Worm (Caenorhabditis elegans) whole organism, L2 larva: ENCODE results near the gene drl-1.

Experiments used
- C34F6.9 ChIP-seq: fragments of 150-350 bp; optimal IDR thresholded peaks from 2 replicates; lab custom pipeline; 2014; ENCODE audit warnings: missing biosample characterization, missing genetic modification characterization
- ZK546.5 ChIP-seq: sonication (generic microtip); optimal IDR thresholded peaks from 2 replicates; lab custom pipeline; 2017; ENCODE audit warnings: missing biosample characterization, missing genetic modification characterization
- aly-2 ChIP-seq: fragments of 150-350 bp; optimal IDR thresholded peaks from 2 replicates; lab custom pipeline; 2014; ENCODE audit warnings: missing biosample characterization, missing genetic modification characterization
- ama-1 ChIP-seq: fragments of 150-350 bp; optimal IDR thresholded peaks from 2 replicates; lab custom pipeline; 2018; ENCODE audit warnings: inconsistent platforms
- ceh-16 ChIP-seq: fragments of 150-350 bp; optimal IDR thresholded peaks from 2 replicates; lab custom pipeline; 2014; ENCODE audit warnings: missing biosample characterization, missing genetic modification characterization
- ceh-82 ChIP-seq: fragments of 150-350 bp; optimal IDR thresholded peaks from 2 replicates; lab custom pipeline; 2014; ENCODE audit warnings: missing biosample characterization, missing genetic modification characterization
- dmd-4 ChIP-seq: sonication (generic microtip); optimal IDR thresholded peaks from 2 replicates; lab custom pipeline; 2017; ENCODE audit warnings: missing biosample characterization, missing genetic modification characterization
- egl-27 ChIP-seq: sonication (generic microtip); optimal IDR thresholded peaks from 3 replicates; lab custom pipeline; 2017; ENCODE audit warnings: missing biosample characterization, missing genetic modification reagents, missing genetic modification characterization
- elt-1 ChIP-seq: fragments of 150-350 bp; optimal IDR thresholded peaks from 2 replicates; lab custom pipeline; 2014; ENCODE audit warnings: missing biosample characterization, missing genetic modification characterization
- elt-3 ChIP-seq: sonication (generic microtip); optimal IDR thresholded peaks from 2 replicates; lab custom pipeline; 2017; ENCODE audit warnings: missing biosample characterization, missing genetic modification characterization
- fos-1 ChIP-seq: fragments of 150-350 bp; optimal IDR thresholded peaks from 2 replicates; lab custom pipeline; 2014; ENCODE audit warnings: missing biosample characterization, missing genetic modification characterization
- gmeb-1 ChIP-seq: fragments of 150-350 bp; optimal IDR thresholded peaks from 2 replicates; lab custom pipeline; 2014; ENCODE audit warnings: missing biosample characterization, missing genetic modification characterization
- lin-11 ChIP-seq: fragments of 150-350 bp; sonication (generic microtip); optimal IDR thresholded peaks from 2 replicates; lab custom pipeline; 2014; ENCODE audit warnings: missing biosample characterization, missing genetic modification characterization, inconsistent platforms, mixed read lengths
- lin-13 ChIP-seq: fragments of 150-350 bp; optimal IDR thresholded peaks from 2 replicates; lab custom pipeline; 2014; ENCODE audit warnings: missing biosample characterization, missing genetic modification reagents, missing genetic modification characterization
- lin-39 ChIP-seq: fragments of 150-350 bp; optimal IDR thresholded peaks from 2 replicates; lab custom pipeline; 2014; ENCODE audit warnings: missing biosample characterization, missing genetic modification reagents, missing genetic modification characterization
- lsy-2 ChIP-seq, 2 experiments: fragments of 150-350 bp in 1 of 2; sonication (generic microtip) in 1 of 2; optimal IDR thresholded peaks; 2 replicates each; lab custom pipeline; 2014 to 2017; ENCODE audit warnings: missing biosample characterization in 2 of 2, missing genetic modification characterization in 2 of 2
- mab-5 ChIP-seq: fragments of 150-350 bp; optimal IDR thresholded peaks from 2 replicates; lab custom pipeline; 2014; ENCODE audit warnings: missing biosample characterization, missing genetic modification characterization
- mbf-1 ChIP-seq: sonication (generic microtip); optimal IDR thresholded peaks from 2 replicates; lab custom pipeline; 2017; ENCODE audit warnings: missing biosample characterization, missing genetic modification characterization
- nhr-10 ChIP-seq: sonication (generic microtip); optimal IDR thresholded peaks from 2 replicates; lab custom pipeline; 2017; ENCODE audit warnings: missing biosample characterization, missing genetic modification characterization
- nhr-12 ChIP-seq: fragments of 150-350 bp; optimal IDR thresholded peaks from 2 replicates; lab custom pipeline; 2014; ENCODE audit warnings: missing biosample characterization, missing genetic modification characterization
- nhr-129 ChIP-seq: fragments of 150-350 bp; optimal IDR thresholded peaks from 2 replicates; lab custom pipeline; 2014; ENCODE audit warnings: missing biosample characterization, missing genetic modification characterization
- nhr-21 ChIP-seq: fragments of 150-350 bp; optimal IDR thresholded peaks from 2 replicates; lab custom pipeline; 2014; ENCODE audit warnings: missing biosample characterization, missing genetic modification characterization
- nhr-23 ChIP-seq: fragments of 150-350 bp; optimal IDR thresholded peaks from 2 replicates; lab custom pipeline; 2014; ENCODE audit warnings: missing biosample characterization, missing genetic modification reagents, missing genetic modification characterization
- nhr-237 ChIP-seq: fragments of 150-350 bp; optimal IDR thresholded peaks from 2 replicates; lab custom pipeline; 2014; ENCODE audit warnings: missing biosample characterization, missing genetic modification characterization
- nhr-6 ChIP-seq: fragments of 150-350 bp; optimal IDR thresholded peaks from 2 replicates; lab custom pipeline; 2014; ENCODE audit warnings: missing biosample characterization, missing genetic modification characterization
- peb-1 ChIP-seq: fragments of 150-350 bp; optimal IDR thresholded peaks from 2 replicates; lab custom pipeline; 2014; ENCODE audit warnings: missing biosample characterization, missing genetic modification characterization
- skn-1 ChIP-seq: sonication (generic microtip); optimal IDR thresholded peaks from 2 replicates; lab custom pipeline; 2017; ENCODE audit warnings: missing biosample characterization, missing genetic modification characterization
- snpc-4 ChIP-seq: fragments of 150-350 bp; optimal IDR thresholded peaks from 2 replicates; lab custom pipeline; 2014; ENCODE audit warnings: missing biosample characterization, missing genetic modification characterization
- unc-39 ChIP-seq: fragments of 150-350 bp; optimal IDR thresholded peaks from 2 replicates; lab custom pipeline; 2014; ENCODE audit warnings: missing biosample characterization, missing genetic modification characterization
- unc-55 ChIP-seq: fragments of 150-350 bp; sonication (generic microtip); optimal IDR thresholded peaks from 3 replicates; lab custom pipeline; 2014; ENCODE audit warnings: missing biosample characterization, missing genetic modification reagents, missing genetic modification characterization
- zag-1 ChIP-seq: fragments of 150-350 bp; optimal IDR thresholded peaks from 2 replicates; lab custom pipeline; 2014; ENCODE audit warnings: missing biosample characterization, missing genetic modification characterization
- ztf-11 ChIP-seq: sonication (generic microtip); optimal IDR thresholded peaks from 2 replicates; lab custom pipeline; 2017; ENCODE audit warnings: missing biosample characterization, missing genetic modification characterization
- ztf-4 ChIP-seq: fragments of 150-350 bp; optimal IDR thresholded peaks from 2 replicates; lab custom pipeline; 2014; ENCODE audit warnings: missing biosample characterization, missing genetic modification characterization

drl-1 gene

ce11 chrIV:325640-326039 is 781 bp downstream of the drl-1 start:
- TF ChIP-seq nhr-12 (tag; lab: Kevin White, UChicago) = no peak
- no peak for TF ChIP-seq nhr-23
- no peak for TF ChIP-seq dmd-4 (tag; lab: Kevin White, UChicago)
- no peak for TF ChIP-seq snpc-4 (tag; lab: Kevin White, UChicago)
- no peak for TF ChIP-seq lin-11
- no peak for TF ChIP-seq aly-2
- TF ChIP-seq mab-5 = no peak
- no peak for TF ChIP-seq ztf-4
- no peak for TF ChIP-seq elt-1 (tag; lab: Kevin White, UChicago)
- TF ChIP-seq ZK546.5 (tag; lab: Kevin White, UChicago) = no peak
- TF ChIP-seq peb-1 (tag; lab: Kevin White, UChicago) = no peak
- no peak for TF ChIP-seq ama-1 (lab: Kevin White, UChicago)
- TF ChIP-seq ztf-11 (tag; lab: Kevin White, UChicago) = no peak

DNA sequence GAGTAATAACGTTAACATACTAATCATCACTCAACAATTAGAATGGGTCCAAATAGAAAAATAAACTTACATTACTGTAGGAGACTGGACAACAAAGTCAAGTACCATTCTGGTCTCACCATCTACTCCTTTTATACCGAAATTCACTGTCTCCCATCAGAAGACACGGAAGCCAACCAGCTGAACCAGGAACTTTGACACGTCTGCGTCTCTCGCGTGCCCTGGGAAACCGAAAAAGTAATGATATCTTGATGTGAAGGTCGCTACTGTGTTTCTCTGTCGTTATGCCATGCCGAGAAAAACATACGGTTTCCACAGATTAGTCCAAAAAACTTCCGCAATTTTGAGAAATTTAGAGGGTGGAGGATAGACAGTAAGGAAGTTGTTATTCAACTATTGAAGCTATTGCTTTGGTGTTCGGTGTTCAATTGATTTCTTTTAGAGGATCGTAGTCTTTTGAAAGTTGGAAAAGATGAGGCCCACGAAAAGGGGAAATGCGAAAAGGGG is 1.8 kb downstream of the drl-1 start, which contains the start of gene col-101:
col-101 (minus strand) TSS at position 457 of the 507 bp plus-strand sequence.
- TF ChIP-seq egl-27 = peak; percentile 33
- no peak for TF ChIP-seq peb-1 (tag; lab: Kevin White, UChicago)
- no peak for TF ChIP-seq lin-11

DNA sequence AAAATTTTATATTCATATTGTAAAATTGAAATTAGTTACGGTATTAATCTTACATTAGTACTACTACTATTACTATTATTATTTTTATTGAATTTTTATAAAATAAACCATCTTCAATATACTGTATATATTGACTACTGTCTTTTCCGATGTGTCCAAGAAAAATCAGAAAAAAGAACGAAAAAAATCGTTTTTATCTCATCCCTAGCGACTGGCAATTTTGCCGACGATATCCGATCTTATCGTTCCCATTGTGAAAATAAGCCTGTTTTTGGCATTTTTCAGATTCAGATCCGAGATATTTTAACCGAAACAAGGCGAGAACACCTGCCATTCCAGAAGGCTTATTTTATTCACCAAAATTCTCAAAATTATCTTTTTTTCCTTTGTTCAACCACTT is 5.7 kb downstream of the drl-1 start, which contains the start of gene F18F11.4:
F18F11.4 (plus strand) TSS at position 301 of the 400 bp plus-strand sequence.
- no peak for TF ChIP-seq C34F6.9 (tag; lab: Kevin White, UChicago)
- TF ChIP-seq unc-55 (GFP tag; lab: Kevin White, UChicago) = no peak
- no peak for TF ChIP-seq skn-1 (tag; lab: Kevin White, UChicago)
- no peak for TF ChIP-seq zag-1 (tag; lab: Kevin White, UChicago)
- TF ChIP-seq gmeb-1 (tag; lab: Kevin White, UChicago) = no peak
- TF ChIP-seq nhr-6 = no peak
- no peak for TF ChIP-seq ztf-4
- no peak for TF ChIP-seq ceh-82 (tag; lab: Kevin White, UChicago)
- TF ChIP-seq ama-1 (lab: Kevin White, UChicago) = no peak
- TF ChIP-seq dmd-4 (tag; lab: Kevin White, UChicago) = no peak
- TF ChIP-seq elt-1 (tag; lab: Kevin White, UChicago) = no peak
- no peak for TF ChIP-seq lin-11
- TF ChIP-seq nhr-10 = no peak
- TF ChIP-seq aly-2 = no peak
- no peak for TF ChIP-seq mab-5
- no peak for TF ChIP-seq nhr-129 (tag; lab: Kevin White, UChicago)
- TF ChIP-seq mbf-1 = no peak

DNA sequence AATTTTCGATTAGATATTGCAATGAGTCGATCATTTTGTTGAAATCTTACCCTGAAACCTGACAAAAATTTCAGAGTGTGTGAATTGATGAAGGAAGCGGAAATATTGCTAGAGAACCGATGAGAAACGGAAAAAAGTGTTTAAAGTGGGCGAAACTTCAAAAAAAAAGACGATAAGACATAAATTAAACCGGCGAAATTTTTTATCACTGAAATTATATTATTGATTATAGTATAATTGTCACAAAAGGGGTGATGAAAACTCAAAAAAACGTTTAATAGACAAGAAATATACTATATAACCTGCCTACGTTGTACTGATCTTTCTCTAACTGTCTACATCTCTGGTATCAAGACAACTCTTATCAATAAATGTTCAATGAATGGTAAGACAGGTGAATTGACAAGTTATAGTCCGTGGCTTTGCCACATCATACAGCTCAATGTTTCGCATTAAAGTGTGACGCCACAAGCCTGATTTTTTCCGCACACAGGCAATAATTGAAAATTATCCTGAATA is 12.3 kb downstream of the drl-1 start, which contains the start of gene pxmp-4:
pxmp-4 (minus strand) TSS at position 51 of the 519 bp plus-strand sequence.
- peak; percentile 52 for TF ChIP-seq fos-1 (tag; lab: Kevin White, UChicago)
- no peak for TF ChIP-seq unc-39 (tag; lab: Kevin White, UChicago)

ce11 chrIV:338192-338831 is 13.5 kb downstream of the drl-1 start:
- TF ChIP-seq nhr-21 (tag; lab: Kevin White, UChicago) (no peak), snpc-4 (tag; lab: Kevin White, UChicago) (no peak), nhr-237 (no peak), lsy-2 (tag; optimal IDR thresholded peaks at IDR 0.05; lab: Kevin White, UChicago) (no peak), peb-1 (tag; lab: Kevin White, UChicago) (no peak), lin-39 (no peak), dmd-4 (tag; lab: Kevin White, UChicago) (no peak), skn-1 (tag; lab: Kevin White, UChicago) (no peak), ceh-16 (no peak), mbf-1 (no peak), ZK546.5 (tag; lab: Kevin White, UChicago) (no peak), nhr-10 (no peak), unc-55 (GFP tag; lab: Kevin White, UChicago) (no peak), ztf-11 (tag; lab: Kevin White, UChicago) (no peak), elt-3 (tag; lab: Kevin White, UChicago) (no peak), nhr-6 (no peak), nhr-23 (no peak), lin-13 (GFP tag; lab: Kevin White, UChicago) (no peak), aly-2 (no peak)
